Fruit fly (Drosophila melanogaster): Measurements from ENCODE around the gene cona.

dm6 chr3R:18393436-18393835 lies 7.8 kb downstream of the cona start:
- TF ChIP-seq CG9609 (GFP tag; optimal IDR thresholded peaks at IDR 0.05), result no peak
- TF ChIP-seq CG10274 (GFP tag; optimal IDR thresholded peaks at IDR 0.05), result no peak
- peak; percentile 56 for TF ChIP-seq Ssrp (tag; optimal IDR thresholded peaks at IDR 0.05)
- TF ChIP-seq gfzf (GFP tag; optimal IDR thresholded peaks at IDR 0.05), result no peak
- TF ChIP-seq CTCF (GFP tag; optimal IDR thresholded peaks at IDR 0.05), result no peak
- peak; percentile 46 for TF ChIP-seq CG10979 (tag; optimal IDR thresholded peaks at IDR 0.05)
